Worm (Caenorhabditis elegans): ENCODE data around the gene C38C10.3.

ce11 chrIII:9376701-9377100 lies 8.7 kb downstream of the C38C10.3 start:
- TF ChIP-seq him-1 (tag; optimal IDR thresholded peaks at IDR 0.05) (no peak), dao-5 (tag; optimal IDR thresholded peaks at IDR 0.05) (no peak)
